Worm (Caenorhabditis elegans) whole organism, L4/young adult: ENCODE results near the gene ZK1240.8.

ENCODE experiments used
- W03F9.2 ChIP-seq: fragments of 150-350 bp; optimal IDR thresholded peaks from 2 replicates; lab custom pipeline; 2014; ENCODE audit warnings: missing biosample characterization, missing genetic modification characterization
- dao-5 ChIP-seq: sonication (generic microtip); optimal IDR thresholded peaks from 2 replicates; lab custom pipeline; 2016; ENCODE audit warnings: missing genotype, missing genetic modification characterization, moderate library complexity, missing compliant biosample characterization
- him-1 ChIP-seq: sonication (generic microtip); optimal IDR thresholded peaks from 2 replicates; lab custom pipeline; 2016; ENCODE audit warnings: missing genotype, missing genetic modification reagents, missing genetic modification characterization, missing compliant biosample characterization

The ZK1240.8 gene

DNA sequence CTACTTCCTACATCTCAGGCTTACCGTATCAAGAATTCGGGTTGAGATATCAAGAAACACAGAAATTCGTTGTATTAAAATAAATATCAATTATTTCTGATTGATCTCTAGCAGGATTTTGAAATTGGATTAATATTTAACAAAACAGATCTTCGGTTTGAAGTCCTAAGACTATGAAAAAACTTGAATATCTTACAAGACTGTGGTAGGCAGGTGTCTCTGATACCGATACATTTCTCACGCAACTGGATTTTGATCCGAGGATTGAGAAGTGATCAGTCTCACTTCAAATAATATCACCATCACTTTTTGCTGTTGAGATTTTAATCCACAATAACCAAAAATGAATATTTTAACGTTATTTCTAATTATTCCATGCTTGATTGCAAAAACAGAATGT is 17.8 kb upstream of the ZK1240.8 start, which contains the start of gene F43C11.4:
F43C11.4 (plus strand) TSS at position 301 of the 400 bp plus-strand sequence.
- TF ChIP-seq him-1 (tag; lab: Kevin White, UChicago) (no peak), W03F9.2 (tag; lab: Kevin White, UChicago) (no peak), dao-5 (tag; lab: Kevin White, UChicago) (no peak)

DNA sequence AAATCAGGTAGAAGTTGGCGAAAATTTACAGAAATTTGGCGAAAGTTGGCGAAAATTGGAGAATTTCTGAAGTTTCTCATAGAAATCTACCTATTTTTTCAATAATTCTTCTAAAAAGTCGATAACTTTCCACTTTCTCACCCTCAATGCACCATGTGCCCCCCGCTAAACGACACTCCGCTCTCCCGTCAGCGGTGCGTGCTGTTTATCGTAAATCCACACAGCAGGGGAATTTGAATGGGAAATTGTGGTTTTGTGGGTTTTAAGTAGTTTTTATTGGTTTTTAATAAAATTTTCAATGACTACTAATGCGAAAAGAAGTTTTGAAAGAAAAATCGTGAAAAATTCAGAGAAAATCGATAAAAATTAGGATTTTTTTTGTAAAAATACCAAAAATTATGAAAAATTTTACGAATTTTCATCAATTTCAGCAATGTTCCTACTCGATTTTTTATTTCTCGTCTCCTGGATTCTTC is 13.2 kb upstream of the ZK1240.8 start, which contains the start of gene F43C11.6:
F43C11.6 (plus strand) TSS at position 426 of the 476 bp plus-strand sequence.
- TF ChIP-seq W03F9.2 (tag; lab: Kevin White, UChicago) (no peak), him-1 (tag; lab: Kevin White, UChicago) (no peak), dao-5 (tag; lab: Kevin White, UChicago) (no peak)

DNA sequence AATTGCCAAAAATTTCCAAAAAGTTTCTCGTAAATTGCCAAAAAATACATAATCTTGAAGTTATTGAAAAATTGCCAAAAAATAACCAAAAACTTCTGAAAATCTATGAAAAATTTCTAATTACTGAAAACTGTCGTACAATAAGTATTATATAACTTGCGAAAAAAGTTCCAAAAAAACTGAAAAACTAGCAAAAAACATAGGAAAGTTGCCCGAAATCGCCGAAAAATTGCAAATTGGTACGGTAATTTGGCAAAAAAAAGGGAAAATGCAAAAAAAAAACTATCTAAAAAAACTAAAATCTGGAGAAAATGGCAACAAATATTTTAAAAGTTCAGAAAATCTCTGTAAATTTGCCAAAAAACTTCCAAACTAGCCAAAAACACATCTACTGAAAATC is 12.7 kb upstream of the ZK1240.8 start, which contains the start of gene enri-1:
enri-1 (minus strand) TSS at position 101 of the 400 bp plus-strand sequence.
- TF ChIP-seq dao-5 (tag; lab: Kevin White, UChicago) (no peak), him-1 (tag; lab: Kevin White, UChicago) (no peak), W03F9.2 (tag; lab: Kevin White, UChicago) (no peak)

DNA sequence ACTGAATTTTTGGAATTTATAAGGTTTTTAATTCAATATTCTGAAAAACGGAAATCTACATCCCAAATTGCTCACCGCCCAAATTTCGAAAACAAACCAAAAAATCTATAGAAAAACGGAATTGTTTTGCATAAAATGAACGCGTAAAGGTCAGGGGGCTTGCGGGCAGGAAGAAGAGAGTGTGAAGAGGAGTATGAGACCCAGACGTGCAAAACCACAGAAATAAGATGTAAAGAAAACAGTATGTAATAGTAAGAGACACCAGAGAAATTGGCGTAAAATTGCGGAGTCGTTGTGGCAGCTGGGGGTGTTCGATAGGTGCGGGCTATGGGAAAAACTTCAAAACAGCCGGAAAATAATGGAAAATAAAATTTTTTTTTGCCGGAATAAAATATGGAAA is 12.1 kb upstream of the ZK1240.8 start:
- no peak for TF ChIP-seq him-1 (tag; lab: Kevin White, UChicago)
- TF ChIP-seq W03F9.2 (tag; lab: Kevin White, UChicago), result no peak
- TF ChIP-seq dao-5 (tag; lab: Kevin White, UChicago), result no peak

DNA sequence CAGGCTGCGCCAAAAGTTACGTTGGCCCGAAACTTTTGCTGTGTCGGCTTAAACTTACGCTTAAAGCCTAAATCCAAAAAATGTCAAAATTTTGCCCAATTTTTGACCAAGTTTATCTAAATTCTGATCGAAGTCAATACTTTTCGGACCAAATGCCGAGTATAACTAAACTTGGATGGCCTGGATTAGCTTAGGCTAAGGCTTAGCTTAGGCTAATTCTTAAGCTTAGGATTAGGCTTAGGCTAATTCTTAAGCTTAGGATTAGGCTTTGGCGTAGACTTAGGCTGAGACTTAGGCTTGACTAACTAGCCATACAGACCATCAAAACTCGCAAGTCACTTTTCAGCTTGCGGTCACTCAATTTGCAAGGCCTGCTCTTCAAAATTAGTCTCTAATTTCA is 7.3 kb upstream of the ZK1240.8 start:
- no peak for TF ChIP-seq W03F9.2 (tag; lab: Kevin White, UChicago)
- no peak for TF ChIP-seq him-1 (tag; lab: Kevin White, UChicago)

- TF ChIP-seq him-1 (tag; lab: Kevin White, UChicago) (no peak), dao-5 (tag; lab: Kevin White, UChicago) (no peak), W03F9.2 (tag; lab: Kevin White, UChicago) (no peak)
Observed at ce11 chrII:2335572-2335971, 6.7 kb upstream of the ZK1240.8 start, which contains the start of gene F43C11.7. F43C11.7 (plus strand) TSS chrII:2335897.

DNA sequence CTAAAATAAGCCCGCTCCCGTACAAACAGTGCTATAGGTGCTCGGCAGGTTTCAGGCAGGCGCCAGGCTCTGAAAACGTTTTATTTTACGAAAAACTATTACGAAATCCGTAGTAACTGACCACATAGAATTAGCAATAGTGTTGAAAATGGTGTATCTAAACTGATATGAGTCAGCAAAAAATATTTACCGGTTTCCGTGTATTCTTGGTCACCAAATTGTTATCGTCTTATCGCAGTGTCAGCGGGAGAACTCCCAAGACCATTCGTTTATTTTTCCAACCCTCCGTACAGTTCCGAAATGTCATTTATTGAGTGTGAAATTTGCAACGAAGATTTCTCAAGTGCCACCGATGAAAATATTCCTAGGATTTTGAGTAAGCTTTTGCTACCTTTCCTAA is 3.4 kb upstream of the ZK1240.8 start, which contains the start of gene F43C11.8:
F43C11.8 (plus strand) TSS at position 301 of the 400 bp plus-strand sequence.
- TF ChIP-seq W03F9.2 (tag; lab: Kevin White, UChicago) (no peak), him-1 (tag; lab: Kevin White, UChicago) (no peak), dao-5 (tag; lab: Kevin White, UChicago) (no peak)

DNA sequence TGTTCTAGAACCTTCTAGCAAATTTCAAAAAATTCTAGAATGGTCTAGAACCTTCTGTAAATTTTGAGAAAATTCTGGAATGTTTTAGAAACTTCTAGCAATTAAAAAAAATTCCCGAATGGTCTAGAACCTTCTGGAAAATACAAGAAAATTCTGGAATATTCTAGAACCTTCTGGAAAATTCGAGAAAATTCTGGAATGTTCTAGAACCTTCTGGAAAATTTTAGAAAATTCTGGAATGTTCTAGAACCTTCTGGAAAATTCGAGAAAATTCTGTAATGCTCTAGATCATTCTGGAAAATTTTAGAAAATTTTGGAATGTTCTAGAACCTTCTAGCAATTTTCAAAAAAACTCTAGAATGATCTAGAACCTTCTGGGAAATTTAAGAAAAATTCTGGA is 1.6 kb upstream of the ZK1240.8 start:
- TF ChIP-seq dao-5 (tag; lab: Kevin White, UChicago), result no peak
- TF ChIP-seq W03F9.2 (tag; lab: Kevin White, UChicago), result no peak
- no peak for TF ChIP-seq him-1 (tag; lab: Kevin White, UChicago)

ce11 chrII:2324956-2325355 is 3.9 kb downstream of the ZK1240.8 start, which contains the start of gene ZK1240.11:
ZK1240.11 (plus strand) TSS chrII:2325256.
- TF ChIP-seq dao-5 (tag; lab: Kevin White, UChicago) (no peak), him-1 (tag; lab: Kevin White, UChicago) (no peak), W03F9.2 (tag; lab: Kevin White, UChicago) (no peak)

DNA sequence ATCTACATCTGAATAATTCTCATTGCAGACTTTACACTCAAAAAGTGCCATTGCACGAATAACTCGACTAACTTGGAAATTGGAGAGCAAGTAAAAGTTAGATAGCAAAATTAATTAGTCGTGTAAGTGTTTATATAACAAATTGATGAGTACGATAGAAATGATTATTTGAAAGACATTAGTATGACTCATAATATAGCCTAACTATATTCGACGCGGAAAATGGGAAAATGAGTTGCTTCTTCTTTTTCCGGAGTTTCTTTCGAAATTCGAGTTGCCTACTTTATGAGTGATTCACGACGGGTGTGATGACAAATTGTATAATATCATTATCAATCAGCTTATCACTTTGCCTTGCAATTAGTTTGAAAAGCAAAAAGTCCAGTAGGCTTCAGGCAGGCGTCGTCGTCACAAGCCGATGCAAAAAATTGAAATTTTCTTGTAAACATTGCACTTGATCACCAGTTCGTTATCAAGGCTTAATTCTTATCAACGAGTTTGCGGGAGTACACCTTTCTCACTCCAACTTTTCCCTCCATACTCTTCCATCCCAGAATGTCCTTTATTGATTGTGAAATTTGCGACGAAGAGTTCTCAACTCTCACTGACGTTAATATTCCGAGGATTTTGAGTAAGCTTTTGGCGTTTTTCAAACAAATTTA is 5.9 kb downstream of the ZK1240.8 start, which contains the start of the genes ZK1240.6 and ZK1240.2:
ZK1240.6 (minus strand) TSS at position 51 of the 662 bp plus-strand sequence.
ZK1240.2 (plus strand) TSS at position 520 of the 662 bp plus-strand sequence.
- TF ChIP-seq him-1 (tag; lab: Kevin White, UChicago), result no peak
- no peak for TF ChIP-seq W03F9.2 (tag; lab: Kevin White, UChicago)
- TF ChIP-seq dao-5 (tag; lab: Kevin White, UChicago), result no peak

- TF ChIP-seq dao-5 (tag; lab: Kevin White, UChicago), result no peak
- TF ChIP-seq him-1 (tag; lab: Kevin White, UChicago), result no peak
- no peak for TF ChIP-seq W03F9.2 (tag; lab: Kevin White, UChicago)
Observed at ce11 chrII:2320097-2320496, 8.8 kb downstream of the ZK1240.8 start, which contains the start of gene ZK1240.3. ZK1240.3 (plus strand) TSS chrII:2320334.

ce11 chrII:2317883-2318357 is 10.9 kb downstream of the ZK1240.8 start, which contains the start of the genes ZK1240.5 and ZK1240.9:
ZK1240.5 (minus strand) TSS chrII:2317933.
ZK1240.9 (plus strand) TSS chrII:2318189.
- no peak for TF ChIP-seq him-1 (tag; lab: Kevin White, UChicago)

ce11 chrII:2312747-2313146 is 16.1 kb downstream of the ZK1240.8 start, which contains the start of the genes trim-21 and B0281.1:
trim-21 (minus strand) TSS chrII:2312847.
B0281.1 (plus strand) TSS chrII:2313067.
- TF ChIP-seq dao-5 (tag; lab: Kevin White, UChicago), result no peak
- no peak for TF ChIP-seq W03F9.2 (tag; lab: Kevin White, UChicago)
- no peak for TF ChIP-seq him-1 (tag; lab: Kevin White, UChicago)
